Worm (Caenorhabditis elegans): ENCODE results near the gene F56F11.2.
"Not testable (repeated sequence)": the region's sequence is repeated elsewhere in the genome, so short reads cannot be mapped to it uniquely, and the experiment has no call there.

ce11 chrIII:2881989-2882388 lies at the start of gene F56F11.2:
- not testable (repeated sequence) for TF ChIP-seq unc-62 (GFP tag; optimal IDR thresholded peaks at IDR 0.05); lin-39 (tag; optimal IDR thresholded peaks at IDR 0.05); nhr-77 (tag; optimal IDR thresholded peaks at IDR 0.05); ztf-11 (tag; optimal IDR thresholded peaks at IDR 0.05); nhr-10 (tag; optimal IDR thresholded peaks at IDR 0.05); ceh-16 (tag; optimal IDR thresholded peaks at IDR 0.05); mdl-1 (tag; optimal IDR thresholded peaks at IDR 0.05)

Data from whole organism, L2 larva.